Worm (Caenorhabditis elegans) whole organism, L2 larva: ENCODE measurements around the gene str-188.
A peak's percentile ranks its signal among the peaks of the same experiment; 100 is the strongest.

Experiments used
- C34F6.9 ChIP-seq: fragments of 150-350 bp; optimal IDR thresholded peaks from 2 replicates; lab custom pipeline; 2014; ENCODE audit warnings: missing biosample characterization, missing genetic modification characterization
- F13H6.1 ChIP-seq: sonication (generic microtip); optimal IDR thresholded peaks from 2 replicates; lab custom pipeline; 2016; ENCODE audit warnings: missing genetic modification characterization, missing compliant biosample characterization
- R02D3.7 ChIP-seq: fragments of 150-350 bp; optimal IDR thresholded peaks from 2 replicates; lab custom pipeline; 2014; ENCODE audit warnings: missing biosample characterization, missing genetic modification characterization
- Y55F3AM.14 ChIP-seq: fragments of 200-800 bp; sonication (Bioruptor generic); optimal IDR thresholded peaks from 2 replicates; lab custom pipeline; 2018; ENCODE audit warnings: mild to moderate bottlenecking, missing genetic modification characterization, missing compliant biosample characterization
- ZK546.5 ChIP-seq: sonication (generic microtip); optimal IDR thresholded peaks from 2 replicates; lab custom pipeline; 2017; ENCODE audit warnings: missing biosample characterization, missing genetic modification characterization
- alr-1 ChIP-seq: fragments of 150-350 bp; optimal IDR thresholded peaks from 2 replicates; lab custom pipeline; 2014; ENCODE audit warnings: missing biosample characterization, missing genetic modification characterization
- aly-2 ChIP-seq: fragments of 150-350 bp; optimal IDR thresholded peaks from 2 replicates; lab custom pipeline; 2014; ENCODE audit warnings: missing biosample characterization, missing genetic modification characterization
- blmp-1 ChIP-seq: sonication (generic microtip); optimal IDR thresholded peaks from 2 replicates; lab custom pipeline; 2017; ENCODE audit warnings: missing genetic modification characterization, mild to moderate bottlenecking, missing compliant biosample characterization, antibody characterized with exemption, moderate library complexity; ENCODE audit not compliant: insufficient read depth
- ceh-82 ChIP-seq: fragments of 150-350 bp; optimal IDR thresholded peaks from 2 replicates; lab custom pipeline; 2014; ENCODE audit warnings: missing biosample characterization, missing genetic modification characterization
- crh-2 ChIP-seq: sonication (generic microtip); optimal IDR thresholded peaks from 2 replicates; lab custom pipeline; 2017; ENCODE audit warnings: missing biosample characterization, missing genetic modification characterization
- dmd-4 ChIP-seq: sonication (generic microtip); optimal IDR thresholded peaks from 2 replicates; lab custom pipeline; 2017; ENCODE audit warnings: missing biosample characterization, missing genetic modification characterization
- egl-27 ChIP-seq: sonication (generic microtip); optimal IDR thresholded peaks from 3 replicates; lab custom pipeline; 2017; ENCODE audit warnings: missing biosample characterization, missing genetic modification reagents, missing genetic modification characterization
- elt-1 ChIP-seq: fragments of 150-350 bp; optimal IDR thresholded peaks from 2 replicates; lab custom pipeline; 2014; ENCODE audit warnings: missing biosample characterization, missing genetic modification characterization
- elt-3 ChIP-seq: sonication (generic microtip); optimal IDR thresholded peaks from 2 replicates; lab custom pipeline; 2017; ENCODE audit warnings: missing biosample characterization, missing genetic modification characterization
- fos-1 ChIP-seq: fragments of 150-350 bp; optimal IDR thresholded peaks from 2 replicates; lab custom pipeline; 2014; ENCODE audit warnings: missing biosample characterization, missing genetic modification characterization
- lin-11 ChIP-seq: fragments of 150-350 bp; sonication (generic microtip); optimal IDR thresholded peaks from 2 replicates; lab custom pipeline; 2014; ENCODE audit warnings: missing biosample characterization, missing genetic modification characterization, inconsistent platforms, mixed read lengths
- lin-13 ChIP-seq: fragments of 150-350 bp; optimal IDR thresholded peaks from 2 replicates; lab custom pipeline; 2014; ENCODE audit warnings: missing biosample characterization, missing genetic modification reagents, missing genetic modification characterization
- lin-39 ChIP-seq: fragments of 150-350 bp; optimal IDR thresholded peaks from 2 replicates; lab custom pipeline; 2014; ENCODE audit warnings: missing biosample characterization, missing genetic modification reagents, missing genetic modification characterization
- lsy-2 ChIP-seq, 2 experiments: fragments of 150-350 bp in 1 of 2; sonication (generic microtip) in 1 of 2; optimal IDR thresholded peaks; 2 replicates each; lab custom pipeline; 2014 to 2017; ENCODE audit warnings: missing biosample characterization in 2 of 2, missing genetic modification characterization in 2 of 2
- mab-5 ChIP-seq: fragments of 150-350 bp; optimal IDR thresholded peaks from 2 replicates; lab custom pipeline; 2014; ENCODE audit warnings: missing biosample characterization, missing genetic modification characterization
- mbf-1 ChIP-seq: sonication (generic microtip); optimal IDR thresholded peaks from 2 replicates; lab custom pipeline; 2017; ENCODE audit warnings: missing biosample characterization, missing genetic modification characterization
- mdl-1 ChIP-seq, 2 experiments: fragments of 150-350 bp in 1 of 2; sonication (generic microtip) in 1 of 2; optimal IDR thresholded peaks; 2 replicates each; lab custom pipeline; 2017; ENCODE audit warnings: missing biosample characterization in 2 of 2, missing genetic modification characterization in 2 of 2
- nhr-10 ChIP-seq: sonication (generic microtip); optimal IDR thresholded peaks from 2 replicates; lab custom pipeline; 2017; ENCODE audit warnings: missing biosample characterization, missing genetic modification characterization
- nhr-11 ChIP-seq: fragments of 150-350 bp; optimal IDR thresholded peaks from 2 replicates; lab custom pipeline; 2014; ENCODE audit warnings: missing biosample characterization, missing genetic modification characterization
- nhr-12 ChIP-seq: fragments of 150-350 bp; optimal IDR thresholded peaks from 2 replicates; lab custom pipeline; 2014; ENCODE audit warnings: missing biosample characterization, missing genetic modification characterization
- nhr-129 ChIP-seq: fragments of 150-350 bp; optimal IDR thresholded peaks from 2 replicates; lab custom pipeline; 2014; ENCODE audit warnings: missing biosample characterization, missing genetic modification characterization
- nhr-21 ChIP-seq: fragments of 150-350 bp; optimal IDR thresholded peaks from 2 replicates; lab custom pipeline; 2014; ENCODE audit warnings: missing biosample characterization, missing genetic modification characterization
- nhr-23 ChIP-seq: fragments of 150-350 bp; optimal IDR thresholded peaks from 2 replicates; lab custom pipeline; 2014; ENCODE audit warnings: missing biosample characterization, missing genetic modification reagents, missing genetic modification characterization
- nhr-237 ChIP-seq: fragments of 150-350 bp; optimal IDR thresholded peaks from 2 replicates; lab custom pipeline; 2014; ENCODE audit warnings: missing biosample characterization, missing genetic modification characterization
- nhr-25 ChIP-seq: fragments of 150-350 bp; sonication (generic microtip); optimal IDR thresholded peaks from 3 replicates; lab custom pipeline; 2014; ENCODE audit warnings: missing biosample characterization, missing genetic modification characterization
- nhr-77 ChIP-seq: fragments of 150-350 bp; optimal IDR thresholded peaks from 2 replicates; lab custom pipeline; 2014; ENCODE audit warnings: missing biosample characterization, missing genetic modification characterization
- peb-1 ChIP-seq: fragments of 150-350 bp; optimal IDR thresholded peaks from 2 replicates; lab custom pipeline; 2014; ENCODE audit warnings: missing biosample characterization, missing genetic modification characterization
- sem-4 ChIP-seq: fragments of 150-350 bp; optimal IDR thresholded peaks from 2 replicates; lab custom pipeline; 2014; ENCODE audit warnings: missing biosample characterization, missing genetic modification reagents, missing genetic modification characterization
- skn-1 ChIP-seq: sonication (generic microtip); optimal IDR thresholded peaks from 2 replicates; lab custom pipeline; 2017; ENCODE audit warnings: missing biosample characterization, missing genetic modification characterization
- sma-9 ChIP-seq, 2 experiments: fragments of 150-350 bp in 1 of 2; sonication (generic microtip) in 1 of 2; optimal IDR thresholded peaks; 2 replicates each; lab custom pipeline; 2014 to 2016; ENCODE audit warnings: missing genetic modification characterization in 2 of 2, mild to moderate bottlenecking in 1 of 2, missing biosample characterization in 1 of 2, missing compliant biosample characterization in 1 of 2, missing genetic modification reagents in 1 of 2, moderate library complexity in 1 of 2
- snpc-4 ChIP-seq: fragments of 150-350 bp; optimal IDR thresholded peaks from 2 replicates; lab custom pipeline; 2014; ENCODE audit warnings: missing biosample characterization, missing genetic modification characterization
- unc-39 ChIP-seq: fragments of 150-350 bp; optimal IDR thresholded peaks from 2 replicates; lab custom pipeline; 2014; ENCODE audit warnings: missing biosample characterization, missing genetic modification characterization
- unc-55 ChIP-seq: fragments of 150-350 bp; sonication (generic microtip); optimal IDR thresholded peaks from 3 replicates; lab custom pipeline; 2014; ENCODE audit warnings: missing biosample characterization, missing genetic modification reagents, missing genetic modification characterization
- unc-62 ChIP-seq: fragments of 150-350 bp; optimal IDR thresholded peaks from 2 replicates; lab custom pipeline; 2014; ENCODE audit warnings: missing biosample characterization, missing genetic modification reagents, missing genetic modification characterization
- zag-1 ChIP-seq: fragments of 150-350 bp; optimal IDR thresholded peaks from 2 replicates; lab custom pipeline; 2014; ENCODE audit warnings: missing biosample characterization, missing genetic modification characterization
- ztf-1 ChIP-seq: fragments of 200-800 bp; sonication (Bioruptor generic); conservative IDR thresholded peaks from 2 replicates; pipeline ENCODE4 v1.3.6; 2022; ENCODE audit warnings: missing genetic modification characterization, missing compliant biosample characterization
- ztf-11 ChIP-seq: sonication (generic microtip); optimal IDR thresholded peaks from 2 replicates; lab custom pipeline; 2017; ENCODE audit warnings: missing biosample characterization, missing genetic modification characterization
- ztf-4 ChIP-seq: fragments of 150-350 bp; optimal IDR thresholded peaks from 2 replicates; lab custom pipeline; 2014; ENCODE audit warnings: missing biosample characterization, missing genetic modification characterization

str-188 gene

DNA sequence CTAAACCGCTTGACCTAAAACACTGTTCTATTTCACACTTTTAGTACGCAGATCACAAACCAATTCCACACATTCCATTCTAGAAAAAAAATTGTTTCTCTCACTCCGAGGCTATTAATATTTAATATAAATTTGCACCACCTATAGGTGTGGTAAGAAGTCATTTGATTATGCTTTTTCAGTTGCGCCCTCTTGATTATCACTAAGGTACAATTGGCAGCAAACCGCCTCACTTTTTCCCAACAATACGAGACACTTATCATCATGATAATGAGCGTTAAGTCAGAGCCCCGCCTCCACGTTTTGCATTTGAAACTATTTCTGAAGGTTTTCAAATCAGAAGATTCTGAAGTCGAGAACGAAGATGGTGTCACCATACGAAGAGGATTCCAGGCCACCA is 20.8 kb downstream of the str-188 start, which contains the start of gene aqp-4:
aqp-4 (plus strand) TSS at position 270 of the 400 bp plus-strand sequence.
- TF ChIP-seq lsy-2 (tag; optimal IDR thresholded peaks at IDR 0.05; lab: Kevin White, UChicago) (no peak), ztf-4 (tag; lab: Kevin White, UChicago) (no peak), snpc-4 (tag; lab: Kevin White, UChicago) (no peak), fos-1 (tag; lab: Kevin White, UChicago) (peak; percentile 78), crh-2 (peak; percentile 25)

DNA sequence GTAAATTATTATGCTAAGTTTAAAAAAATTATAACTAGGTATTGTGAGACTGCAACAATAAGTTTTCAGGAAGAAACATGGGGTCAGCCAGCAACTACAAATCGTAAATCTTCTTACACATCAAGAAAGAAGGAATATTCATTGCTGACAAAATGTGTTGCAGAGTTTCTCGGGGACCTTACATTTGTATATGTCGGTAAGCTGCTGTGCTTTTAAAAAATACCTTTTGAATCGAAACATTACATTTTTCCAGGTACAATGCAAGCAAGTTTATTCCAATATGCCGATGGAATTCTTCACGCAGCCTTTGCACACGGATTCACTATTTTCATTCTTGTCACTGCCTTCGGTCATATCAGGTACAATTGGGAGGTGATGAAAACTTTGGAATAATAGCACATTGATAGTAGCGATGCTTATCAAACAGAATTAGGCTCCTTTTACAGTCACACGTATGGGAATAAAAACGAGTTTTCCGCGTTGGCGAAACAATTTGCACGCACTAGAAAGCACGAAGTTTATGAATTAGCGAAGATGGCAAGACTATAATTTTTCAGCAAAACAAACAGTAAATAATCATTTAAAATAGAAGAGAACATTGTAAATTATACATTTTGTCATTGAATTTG is 21.7 kb downstream of the str-188 start:
- TF ChIP-seq F13H6.1 (tag; lab: Kevin White, UChicago): no peak
- TF ChIP-seq alr-1: no peak
- TF ChIP-seq skn-1 (tag; lab: Kevin White, UChicago): no peak
- no peak for TF ChIP-seq nhr-25 (tag; lab: Kevin White, UChicago)
- peak; percentile 18 for TF ChIP-seq crh-2
- TF ChIP-seq nhr-237: no peak
- no peak for TF ChIP-seq Y55F3AM.14
- no peak for TF ChIP-seq C34F6.9 (tag; lab: Kevin White, UChicago)
- TF ChIP-seq nhr-11: no peak
- TF ChIP-seq unc-55: no peak
- no peak for TF ChIP-seq unc-62 (GFP tag; lab: Kevin White, UChicago)
- TF ChIP-seq aly-2: no peak
- peak; percentile 24 for TF ChIP-seq sma-9 (GFP tag; optimal IDR thresholded peaks at IDR 0.05; lab: Kevin White, UChicago)
- no peak for TF ChIP-seq sma-9 (tag; optimal IDR thresholded peaks at IDR 0.05; lab: Kevin White, UChicago)
- no peak for TF ChIP-seq ztf-1
- no peak for TF ChIP-seq lsy-2 (tag; optimal IDR thresholded peaks at IDR 0.05; lab: Kevin White, UChicago)
- TF ChIP-seq nhr-12 (tag; lab: Kevin White, UChicago): no peak
- TF ChIP-seq fos-1 (tag; lab: Kevin White, UChicago): peak; percentile 71
- TF ChIP-seq nhr-23 (tag; lab: Kevin White, UChicago): no peak

- TF ChIP-seq crh-2: no peak
- TF ChIP-seq Y55F3AM.14: no peak
- no peak for TF ChIP-seq dmd-4 (tag; lab: Kevin White, UChicago)
- no peak for TF ChIP-seq skn-1 (tag; lab: Kevin White, UChicago)
- no peak for TF ChIP-seq F13H6.1 (tag; lab: Kevin White, UChicago)
- no peak for TF ChIP-seq ztf-11 (tag; lab: Kevin White, UChicago)
- TF ChIP-seq R02D3.7 (tag; lab: Kevin White, UChicago): no peak
- no peak for TF ChIP-seq nhr-237
- TF ChIP-seq unc-62 (GFP tag; lab: Kevin White, UChicago): no peak
- TF ChIP-seq nhr-23 (tag; lab: Kevin White, UChicago): no peak
- TF ChIP-seq zag-1: no peak
- TF ChIP-seq lin-39 (tag; lab: Kevin White, UChicago): no peak
- TF ChIP-seq ztf-1: no peak
- TF ChIP-seq unc-39: no peak
- no peak for TF ChIP-seq lin-13 (GFP tag; lab: Kevin White, UChicago)
- no peak for TF ChIP-seq elt-3
- no peak for TF ChIP-seq lsy-2 (tag; optimal IDR thresholded peaks at IDR 0.05; lab: Kevin White, UChicago)
- TF ChIP-seq snpc-4 (tag; lab: Kevin White, UChicago): no peak
Observed at ce11 chrV:9739402-9739801, 22.9 kb downstream of the str-188 start, which contains the start of gene marc-1. TSS of gene marc-1 (plus strand) at chrV:9739702.

DNA sequence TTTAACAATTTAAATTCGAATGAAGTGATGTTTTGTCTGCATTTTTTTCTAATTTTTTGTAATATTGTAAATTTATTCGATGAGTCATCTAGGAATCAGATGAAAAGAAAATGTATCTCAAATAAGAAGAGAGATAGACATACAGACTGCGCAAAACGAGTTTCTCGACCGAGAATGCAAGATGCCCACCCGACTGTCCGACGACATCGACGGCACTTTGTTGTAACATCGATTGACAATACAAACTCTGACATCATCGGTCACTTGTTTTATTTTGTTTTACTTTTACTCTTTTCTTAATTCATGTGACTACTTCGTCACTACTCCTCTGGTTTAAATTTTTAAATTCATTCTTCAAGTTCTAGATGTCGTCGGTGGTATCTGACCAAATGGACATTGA is 24.4 kb downstream of the str-188 start, which contains the start of gene sta-2:
sta-2 (plus strand) TSS at position 349 of the 400 bp plus-strand sequence.
- TF ChIP-seq Y55F3AM.14: no peak
- TF ChIP-seq nhr-237: no peak
- no peak for TF ChIP-seq mbf-1
- no peak for TF ChIP-seq mab-5 (tag; lab: Kevin White, UChicago)
- no peak for TF ChIP-seq lin-11 (tag; lab: Kevin White, UChicago)
- TF ChIP-seq ztf-11 (tag; lab: Kevin White, UChicago): no peak
- no peak for TF ChIP-seq mdl-1 (tag; optimal IDR thresholded peaks at IDR 0.05; lab: Kevin White, UChicago)
- peak; percentile 39 for TF ChIP-seq nhr-129 (tag; lab: Kevin White, UChicago)
- no peak for TF ChIP-seq nhr-77 (tag; lab: Kevin White, UChicago)
- no peak for TF ChIP-seq nhr-21 (tag; lab: Kevin White, UChicago)
- TF ChIP-seq sma-9 (GFP tag; optimal IDR thresholded peaks at IDR 0.05; lab: Kevin White, UChicago): peak; percentile 16
- TF ChIP-seq sma-9 (tag; optimal IDR thresholded peaks at IDR 0.05; lab: Kevin White, UChicago): no peak
- TF ChIP-seq lsy-2 (tag; optimal IDR thresholded peaks at IDR 0.05; lab: Kevin White, UChicago): no peak
- TF ChIP-seq unc-62 (GFP tag; lab: Kevin White, UChicago): no peak
- TF ChIP-seq ceh-82 (tag; lab: Kevin White, UChicago): no peak
- TF ChIP-seq dmd-4 (tag; lab: Kevin White, UChicago): no peak
- peak; percentile 80 for TF ChIP-seq blmp-1 (tag; lab: Kevin White, UChicago)
- TF ChIP-seq C34F6.9 (tag; lab: Kevin White, UChicago): no peak
- TF ChIP-seq nhr-12 (tag; lab: Kevin White, UChicago): no peak
- no peak for TF ChIP-seq ZK546.5 (tag; lab: Kevin White, UChicago)
- TF ChIP-seq egl-27 (tag; lab: Kevin White, UChicago): no peak
- TF ChIP-seq fos-1 (tag; lab: Kevin White, UChicago): peak; percentile 83
- TF ChIP-seq zag-1: no peak
- no peak for TF ChIP-seq nhr-10
- TF ChIP-seq unc-55: no peak
- no peak for TF ChIP-seq elt-1
- TF ChIP-seq nhr-11: no peak
- TF ChIP-seq alr-1: no peak
- TF ChIP-seq skn-1 (tag; lab: Kevin White, UChicago): no peak
- no peak for TF ChIP-seq lin-39 (tag; lab: Kevin White, UChicago)
- no peak for TF ChIP-seq R02D3.7 (tag; lab: Kevin White, UChicago)
- TF ChIP-seq aly-2: no peak
- TF ChIP-seq peb-1 (tag; lab: Kevin White, UChicago): no peak
- TF ChIP-seq sem-4 (tag; lab: Kevin White, UChicago): peak; percentile 6
- no peak for TF ChIP-seq lin-13 (GFP tag; lab: Kevin White, UChicago)
